Fruit fly (Drosophila melanogaster): ENCODE data around the gene not.
A peak's percentile ranks its signal among the peaks of the same experiment; 100 is the strongest.

Gene not

dm6 chr3L:18621735-18622421 lies at the start of gene not:
not (minus strand) TSS chr3L:18622129.
- peak; percentile 17 for TF ChIP-seq bab1 (GFP tag; optimal IDR thresholded peaks at IDR 0.05)
- TF ChIP-seq cnc (optimal IDR thresholded peaks at IDR 0.05) = no peak
- TF ChIP-seq toe (GFP tag; optimal IDR thresholded peaks at IDR 0.05) = no peak
- no peak for TF ChIP-seq pad (GFP tag; optimal IDR thresholded peaks at IDR 0.05)
- TF ChIP-seq CG33017 (tag; optimal IDR thresholded peaks at IDR 0.05) = no peak
- TF ChIP-seq Crg-1 (GFP tag; optimal IDR thresholded peaks at IDR 0.05) = no peak
- no peak for TF ChIP-seq CG14711 (tag; optimal IDR thresholded peaks at IDR 0.05)
- TF ChIP-seq Hr96 (GFP tag; optimal IDR thresholded peaks at IDR 0.05) = no peak
- TF ChIP-seq CG12768 (GFP tag; optimal IDR thresholded peaks at IDR 0.05) = peak; percentile 33
- no peak for TF ChIP-seq Clk (GFP tag; optimal IDR thresholded peaks at IDR 0.05)
- TF ChIP-seq CG5204 (GFP tag; optimal IDR thresholded peaks at IDR 0.05) = no peak
- TF ChIP-seq tj (GFP tag; optimal IDR thresholded peaks at IDR 0.05) = peak; percentile 75
- TF ChIP-seq CG1620 (GFP tag; optimal IDR thresholded peaks at IDR 0.05) = no peak
- TF ChIP-seq cic (GFP tag; optimal IDR thresholded peaks at IDR 0.05) = peak; percentile 71
- no peak for TF ChIP-seq CG11617 (GFP tag; optimal IDR thresholded peaks at IDR 0.05)
- TF ChIP-seq CG7101 (tag; optimal IDR thresholded peaks at IDR 0.05) = no peak
- no peak for TF ChIP-seq ovo (GFP tag; optimal IDR thresholded peaks at IDR 0.05)
- TF ChIP-seq Mnt (GFP tag; optimal IDR thresholded peaks at IDR 0.05) = no peak
- TF ChIP-seq kay (GFP tag; ENCODE audit: borderline replicate concordance) = no peak
- TF ChIP-seq CG7045 (GFP tag; optimal IDR thresholded peaks at IDR 0.05) = no peak

dm6 chr3L:18669874-18670273 lies 47.9 kb upstream of the not start:
- TF ChIP-seq CG33017 (tag; optimal IDR thresholded peaks at IDR 0.05) (no peak), CG14711 (tag; optimal IDR thresholded peaks at IDR 0.05) (no peak), kay (GFP tag; ENCODE audit: borderline replicate concordance) (no peak), cic (GFP tag; optimal IDR thresholded peaks at IDR 0.05) (no peak), toe (GFP tag; optimal IDR thresholded peaks at IDR 0.05) (no peak), CG11617 (GFP tag; optimal IDR thresholded peaks at IDR 0.05) (no peak), CG7101 (tag; optimal IDR thresholded peaks at IDR 0.05) (no peak), CG5204 (GFP tag; optimal IDR thresholded peaks at IDR 0.05) (no peak), pad (GFP tag; optimal IDR thresholded peaks at IDR 0.05) (no peak), Hr96 (GFP tag; optimal IDR thresholded peaks at IDR 0.05) (no peak), CG7045 (GFP tag; optimal IDR thresholded peaks at IDR 0.05) (no peak), CG1620 (GFP tag; optimal IDR thresholded peaks at IDR 0.05) (no peak), cnc (optimal IDR thresholded peaks at IDR 0.05) (no peak), tj (GFP tag; optimal IDR thresholded peaks at IDR 0.05) (no peak), bab1 (GFP tag; optimal IDR thresholded peaks at IDR 0.05) (no peak), Crg-1 (GFP tag; optimal IDR thresholded peaks at IDR 0.05) (no peak), CG12768 (GFP tag; optimal IDR thresholded peaks at IDR 0.05) (no peak), Mnt (GFP tag; optimal IDR thresholded peaks at IDR 0.05) (no peak)

dm6 chr3L:18667115-18667514 lies 45.2 kb upstream of the not start, which contains the start of gene CG42495:
CG42495 (plus strand) TSS chr3L:18667361.
- TF ChIP-seq Mnt (GFP tag; optimal IDR thresholded peaks at IDR 0.05) (no peak), ovo (GFP tag; optimal IDR thresholded peaks at IDR 0.05) (no peak), cic (GFP tag; optimal IDR thresholded peaks at IDR 0.05) (peak; percentile 22), bab1 (GFP tag; optimal IDR thresholded peaks at IDR 0.05) (peak; percentile 29), CG1620 (GFP tag; optimal IDR thresholded peaks at IDR 0.05) (peak; percentile 23)

- TF ChIP-seq Clk (GFP tag; optimal IDR thresholded peaks at IDR 0.05) = no peak
- TF ChIP-seq Mnt (GFP tag; optimal IDR thresholded peaks at IDR 0.05) = no peak
- no peak for TF ChIP-seq cic (GFP tag; optimal IDR thresholded peaks at IDR 0.05)
- no peak for TF ChIP-seq Crg-1 (GFP tag; optimal IDR thresholded peaks at IDR 0.05)
- no peak for TF ChIP-seq ovo (GFP tag; optimal IDR thresholded peaks at IDR 0.05)
- no peak for TF ChIP-seq pad (GFP tag; optimal IDR thresholded peaks at IDR 0.05)
- no peak for TF ChIP-seq toe (GFP tag; optimal IDR thresholded peaks at IDR 0.05)
- no peak for TF ChIP-seq CG7101 (tag; optimal IDR thresholded peaks at IDR 0.05)
- no peak for TF ChIP-seq CG5204 (GFP tag; optimal IDR thresholded peaks at IDR 0.05)
Observed at dm6 chr3L:18665594-18665993, 43.7 kb upstream of the not start.

dm6 chr3L:18653737-18654136 lies 31.8 kb upstream of the not start:
- TF ChIP-seq tj (GFP tag; optimal IDR thresholded peaks at IDR 0.05) (no peak), CG14711 (tag; optimal IDR thresholded peaks at IDR 0.05) (no peak), Clk (GFP tag; optimal IDR thresholded peaks at IDR 0.05) (no peak), kay (GFP tag; ENCODE audit: borderline replicate concordance) (peak; percentile 49), cic (GFP tag; optimal IDR thresholded peaks at IDR 0.05) (no peak), CG11617 (GFP tag; optimal IDR thresholded peaks at IDR 0.05) (no peak), toe (GFP tag; optimal IDR thresholded peaks at IDR 0.05) (no peak)

- TF ChIP-seq kay (GFP tag; ENCODE audit: borderline replicate concordance) (peak; percentile 76), cnc (optimal IDR thresholded peaks at IDR 0.05) (no peak)
Observed at dm6 chr3L:18643222-18643621, 21.3 kb upstream of the not start.

Measured in whole organism, adult.